Fruit fly (Drosophila melanogaster) whole organism, adult: ENCODE results near the gene CG16820.

Experiments used
- CG11617 ChIP-seq: fragments of 200-800 bp; sonication (Bioruptor generic); optimal IDR thresholded peaks from 2 replicates; lab custom pipeline; 2017; ENCODE audit warnings: mild to moderate bottlenecking, missing biosample characterization, missing genetic modification reagents, missing genetic modification characterization
- CG12768 ChIP-seq: fragments of 200-800 bp; sonication (Bioruptor generic); optimal IDR thresholded peaks from 2 replicates; lab custom pipeline; 2017; ENCODE audit warnings: missing biosample characterization, missing genetic modification characterization, mild to moderate bottlenecking, moderate library complexity, missing genetic modification reagents
- CG14711 ChIP-seq: fragments of 200-800 bp; sonication (Bioruptor generic); optimal IDR thresholded peaks from 2 replicates; lab custom pipeline; 2018; ENCODE audit warnings: missing biosample characterization, mild to moderate bottlenecking, missing genetic modification characterization, moderate library complexity
- CG1620 ChIP-seq: fragments of 200-800 bp; sonication (Bioruptor generic); optimal IDR thresholded peaks from 2 replicates; lab custom pipeline; 2016; ENCODE audit warnings: missing biosample characterization, missing genetic modification characterization
- CG33017 ChIP-seq: fragments of 200-800 bp; sonication (Bioruptor generic); optimal IDR thresholded peaks from 2 replicates; lab custom pipeline; 2018; ENCODE audit warnings: missing biosample characterization, mild to moderate bottlenecking, missing genetic modification characterization, moderate library complexity
- CG5204 ChIP-seq: fragments of 200-800 bp; sonication (Bioruptor generic); optimal IDR thresholded peaks from 2 replicates; lab custom pipeline; 2016; ENCODE audit warnings: missing biosample characterization, missing genetic modification characterization
- CG7045 ChIP-seq: fragments of 200-800 bp; sonication (Bioruptor generic); optimal IDR thresholded peaks from 2 replicates; lab custom pipeline; 2017; ENCODE audit warnings: missing biosample characterization, mild to moderate bottlenecking, missing genetic modification characterization
- CG7101 ChIP-seq: fragments of 200-800 bp; sonication (Bioruptor generic); optimal IDR thresholded peaks from 2 replicates; lab custom pipeline; 2018; ENCODE audit warnings: missing biosample characterization, mild to moderate bottlenecking, missing genetic modification characterization, moderate library complexity
- Clk ChIP-seq: fragments of 200-800 bp; sonication (Bioruptor generic); optimal IDR thresholded peaks from 2 replicates; lab custom pipeline; 2017; ENCODE audit warnings: missing biosample characterization, missing genetic modification characterization
- Crg-1 ChIP-seq: fragments of 200-800 bp; sonication (Bioruptor generic); optimal IDR thresholded peaks from 2 replicates; lab custom pipeline; 2016; ENCODE audit warnings: missing biosample characterization, missing genetic modification characterization
- Hr96 ChIP-seq: fragments of 200-800 bp; sonication (Bioruptor generic); optimal IDR thresholded peaks from 2 replicates; lab custom pipeline; 2016; ENCODE audit warnings: missing biosample characterization, missing genetic modification characterization
- Mnt ChIP-seq: fragments of 200-800 bp; sonication (Bioruptor generic); optimal IDR thresholded peaks from 2 replicates; lab custom pipeline; 2016; ENCODE audit warnings: missing biosample characterization, mild to moderate bottlenecking, missing genetic modification characterization
- bab1 ChIP-seq: fragments of 200-800 bp; sonication (Bioruptor generic); optimal IDR thresholded peaks from 3 replicates; lab custom pipeline; 2019; ENCODE audit warnings: missing biosample characterization, mild to moderate bottlenecking, missing genetic modification characterization, moderate library complexity
- cic ChIP-seq: fragments of 200-800 bp; sonication (Bioruptor generic); optimal IDR thresholded peaks from 2 replicates; lab custom pipeline; 2017; ENCODE audit warnings: missing biosample characterization, mild to moderate bottlenecking, missing genetic modification characterization, moderate library complexity
- cnc ChIP-seq, 2 experiments: fragments of >200 bp; optimal IDR thresholded peaks; 2 replicates each; lab custom pipeline; 2017
- kay ChIP-seq: fragments of 200-800 bp; sonication (Bioruptor generic); peaks from one replicate; lab custom pipeline; 2016; ENCODE audit warnings: missing biosample characterization, missing genetic modification characterization, borderline replicate concordance
- ovo ChIP-seq: fragments of 200-800 bp; sonication (Bioruptor generic); optimal IDR thresholded peaks from 2 replicates; lab custom pipeline; 2016; ENCODE audit warnings: missing biosample characterization, missing genetic modification characterization
- pad ChIP-seq: fragments of 200-800 bp; sonication (Bioruptor generic); optimal IDR thresholded peaks from 3 replicates; lab custom pipeline; 2017; ENCODE audit warnings: missing biosample characterization, missing genetic modification characterization, mild to moderate bottlenecking, moderate library complexity, missing genetic modification reagents
- tj ChIP-seq: fragments of 200-800 bp; sonication (Bioruptor generic); optimal IDR thresholded peaks from 3 replicates; lab custom pipeline; 2017; ENCODE audit warnings: missing biosample characterization, mild to moderate bottlenecking, missing genetic modification characterization, moderate library complexity
- toe ChIP-seq: fragments of 200-800 bp; sonication (Bioruptor generic); optimal IDR thresholded peaks from 2 replicates; lab custom pipeline; 2016; ENCODE audit warnings: missing biosample characterization, missing genetic modification characterization

Gene CG16820

DNA sequence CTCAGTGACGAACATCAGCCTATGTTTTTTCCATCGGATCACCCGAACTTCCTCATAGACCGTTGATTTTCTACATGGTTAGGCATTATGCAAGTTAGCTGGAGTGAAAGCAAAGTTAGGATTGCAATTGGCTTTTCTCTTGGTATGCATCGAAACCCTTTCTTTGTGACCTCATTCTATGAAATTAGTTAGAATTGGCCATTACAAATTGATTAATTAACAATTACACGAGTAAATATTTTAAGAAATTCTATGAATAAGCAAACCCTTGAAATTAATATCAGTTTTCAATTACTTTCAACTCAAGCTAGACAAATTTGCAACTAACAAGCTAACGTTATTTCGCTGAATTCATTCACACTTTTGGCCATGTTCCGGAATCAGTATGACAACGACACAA, 14.3 kb upstream of the CG16820 start, which contains the start of gene Prosalpha6T:
TSS of gene Prosalpha6T (plus strand) at position 301 of the 400 bp plus-strand sequence.
- TF ChIP-seq CG11617 (GFP tag; lab: Kevin White, UChicago) (no peak), CG5204 (GFP tag; lab: Kevin White, UChicago) (no peak), CG12768 (GFP tag; lab: Kevin White, UChicago) (no peak), kay (peak; percentile 6), tj (GFP tag; lab: Kevin White, UChicago) (no peak), toe (no peak)

DNA sequence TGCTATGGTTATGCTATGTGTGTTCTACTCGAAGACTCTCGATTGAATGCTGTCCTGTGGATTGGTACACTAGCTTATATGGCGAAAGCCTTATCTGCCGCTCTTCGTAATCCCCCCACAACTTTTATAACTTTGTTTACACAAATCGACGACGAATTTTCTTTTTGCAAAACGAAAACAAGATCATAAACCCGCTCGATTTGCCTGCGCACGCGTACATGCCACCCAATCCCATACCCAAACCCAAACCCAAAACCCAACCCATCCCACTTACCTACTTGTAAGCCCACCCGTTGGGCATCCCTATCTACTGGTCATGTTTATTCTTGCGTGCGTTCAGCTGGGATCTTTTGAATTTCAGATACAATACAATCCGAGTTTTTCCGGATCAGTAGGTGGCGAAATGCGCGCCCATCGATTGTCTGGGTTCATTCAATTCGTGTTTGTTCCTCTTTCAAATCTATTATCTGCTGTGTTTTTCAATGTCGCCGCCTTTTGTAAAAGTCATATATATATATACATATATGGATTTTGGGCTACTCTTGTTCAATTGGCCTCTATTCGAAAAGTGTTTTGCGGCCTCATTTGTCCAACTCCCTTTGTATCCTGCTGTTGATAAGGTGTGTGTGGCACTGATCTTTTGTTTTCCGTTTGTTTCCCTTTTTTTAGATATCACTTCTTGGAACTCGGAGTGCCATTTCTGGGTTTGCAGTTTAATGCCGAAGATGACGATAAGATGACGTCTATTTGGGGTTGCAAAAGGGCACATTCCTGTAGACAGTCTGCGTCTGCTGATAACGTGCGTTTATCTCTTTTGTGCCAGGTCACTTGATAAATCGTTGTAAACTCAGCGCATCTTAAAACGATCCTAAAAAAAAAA, 11.2 kb upstream of the CG16820 start, which contains the start of gene Mabi:
TSS of gene Mabi (minus strand) at position 51 of the 880 bp plus-strand sequence.
- TF ChIP-seq Mnt (GFP tag; lab: Kevin White, UChicago) (no peak), CG7101 (tag; lab: Kevin White, UChicago) (no peak), CG5204 (GFP tag; lab: Kevin White, UChicago) (no peak), pad (GFP tag; lab: Kevin White, UChicago) (no peak), cic (GFP tag; lab: Kevin White, UChicago) (no peak), CG14711 (tag; lab: Kevin White, UChicago) (no peak), toe (no peak), CG7045 (GFP tag; lab: Kevin White, UChicago) (no peak), bab1 (GFP tag; lab: Kevin White, UChicago) (no peak), CG1620 (GFP tag; lab: Kevin White, UChicago) (no peak), ovo (no peak), kay (no peak), CG11617 (GFP tag; lab: Kevin White, UChicago) (no peak), CG33017 (tag; lab: Kevin White, UChicago) (no peak)

DNA sequence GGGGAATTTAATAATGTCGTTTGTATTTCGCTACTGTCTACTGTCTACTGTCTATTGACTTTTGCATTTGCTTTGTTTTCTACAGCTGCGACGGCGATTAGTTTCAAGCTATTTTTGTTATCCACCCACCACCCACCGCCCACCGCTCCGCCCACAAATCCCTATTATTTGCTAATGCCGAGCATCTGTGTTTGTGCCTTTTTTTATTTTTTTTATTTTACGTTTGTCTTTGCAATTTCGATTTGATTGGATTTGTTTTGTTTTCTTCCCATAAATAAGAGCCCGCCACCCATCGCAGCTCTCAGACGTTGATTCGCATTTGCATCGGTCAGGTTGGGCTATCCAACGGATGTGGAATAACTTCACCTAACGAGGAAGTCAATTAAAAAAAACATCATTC, 9.8 kb upstream of the CG16820 start, which contains the start of gene Jhbp14:
TSS of gene Jhbp14 (plus strand) at position 301 of the 400 bp plus-strand sequence.
- TF ChIP-seq CG11617 (GFP tag; lab: Kevin White, UChicago) (no peak), cic (GFP tag; lab: Kevin White, UChicago) (no peak), CG5204 (GFP tag; lab: Kevin White, UChicago) (no peak), Mnt (GFP tag; lab: Kevin White, UChicago) (no peak), CG14711 (tag; lab: Kevin White, UChicago) (no peak), pad (GFP tag; lab: Kevin White, UChicago) (no peak), CG12768 (GFP tag; lab: Kevin White, UChicago) (no peak), Clk (GFP tag; lab: Kevin White, UChicago) (no peak), ovo (no peak), CG7045 (GFP tag; lab: Kevin White, UChicago) (no peak), cnc (optimal IDR thresholded peaks at IDR 0.05; lab: Kevin White, UChicago) (no peak), bab1 (GFP tag; lab: Kevin White, UChicago) (no peak), CG1620 (GFP tag; lab: Kevin White, UChicago) (no peak), toe (no peak), CG7101 (tag; lab: Kevin White, UChicago) (no peak), kay (no peak), CG33017 (tag; lab: Kevin White, UChicago) (no peak), Hr96 (no peak), Crg-1 (GFP tag; lab: Kevin White, UChicago) (no peak)

DNA sequence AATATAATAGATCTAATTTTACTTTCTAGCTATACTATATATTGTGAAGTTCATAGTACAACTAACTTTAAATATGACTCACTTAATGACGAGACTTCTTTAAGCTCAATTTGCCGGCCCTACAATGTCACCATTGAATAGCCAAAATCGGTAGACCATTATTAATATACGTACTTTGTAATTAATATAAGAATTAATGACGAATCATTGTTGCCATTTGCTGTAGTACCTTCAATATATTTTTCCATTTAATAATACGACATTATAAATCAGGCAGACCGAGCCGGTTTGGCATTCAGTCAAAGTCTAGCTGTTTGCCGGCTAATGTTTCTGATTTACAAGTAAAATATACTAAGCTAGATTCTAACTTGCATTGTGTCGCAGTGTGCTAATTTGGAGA, 6.3 kb upstream of the CG16820 start, which contains the start of gene Jhbp13:
TSS of gene Jhbp13 (plus strand) at position 301 of the 400 bp plus-strand sequence.
- TF ChIP-seq kay (peak; percentile 45), CG11617 (GFP tag; lab: Kevin White, UChicago) (no peak)

DNA sequence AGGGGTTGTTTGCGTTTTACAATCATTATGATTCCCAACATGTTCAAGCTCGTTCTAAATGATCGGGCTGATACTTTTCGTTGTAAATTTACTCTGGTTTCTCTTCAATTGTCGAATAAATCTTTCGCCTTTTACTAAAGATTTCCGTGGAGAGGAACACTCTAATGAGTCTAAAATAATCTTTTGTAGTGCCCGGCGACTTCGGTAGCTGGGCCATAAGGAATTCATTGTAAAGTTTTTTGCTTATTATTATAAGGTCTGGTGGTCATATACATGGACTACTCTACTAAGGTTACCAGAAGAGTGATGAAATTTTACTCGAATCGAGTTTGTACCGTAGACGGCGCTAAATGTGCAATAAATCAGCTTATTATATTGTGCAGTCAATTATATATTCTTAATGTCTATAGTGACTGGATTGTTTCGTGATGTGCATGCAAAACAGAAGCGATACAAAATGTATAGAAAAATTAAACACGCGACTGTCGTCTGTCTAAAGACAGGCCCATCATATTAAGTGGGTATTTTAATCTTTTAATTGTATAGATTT, 1.2 kb upstream of the CG16820 start:
- TF ChIP-seq toe (no peak), CG5204 (GFP tag; lab: Kevin White, UChicago) (no peak), cic (GFP tag; lab: Kevin White, UChicago) (no peak), CG1620 (GFP tag; lab: Kevin White, UChicago) (no peak), pad (GFP tag; lab: Kevin White, UChicago) (no peak), Crg-1 (GFP tag; lab: Kevin White, UChicago) (no peak), Hr96 (no peak), CG7101 (tag; lab: Kevin White, UChicago) (no peak), ovo (no peak), CG11617 (GFP tag; lab: Kevin White, UChicago) (no peak), CG14711 (tag; lab: Kevin White, UChicago) (no peak), bab1 (GFP tag; lab: Kevin White, UChicago) (no peak), tj (GFP tag; lab: Kevin White, UChicago) (no peak), cnc (optimal IDR thresholded peaks at IDR 0.05; lab: Kevin White, UChicago) (no peak), Clk (GFP tag; lab: Kevin White, UChicago) (no peak), kay (no peak), CG7045 (GFP tag; lab: Kevin White, UChicago) (no peak)

DNA sequence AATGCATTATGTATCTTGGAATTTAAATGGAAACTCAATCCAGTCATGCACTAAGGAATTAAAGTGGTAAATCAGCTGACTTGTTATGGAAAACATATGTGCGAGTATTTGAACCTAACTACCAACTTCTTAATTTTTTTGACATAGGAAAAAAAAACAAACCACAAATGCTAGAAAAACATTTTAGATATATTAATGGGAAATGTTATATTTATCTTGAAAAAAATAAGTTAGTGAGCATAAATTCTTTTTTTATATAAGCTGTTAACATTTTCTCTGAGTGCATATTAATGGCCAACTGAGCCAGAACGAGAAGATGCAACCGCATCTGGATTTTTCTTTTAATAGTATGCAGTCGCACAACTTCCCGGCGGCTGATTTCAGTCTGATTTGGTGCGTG, 5.1 kb downstream of the CG16820 start:
- no peak for TF ChIP-seq kay
- no peak for TF ChIP-seq toe
- TF ChIP-seq CG1620 (GFP tag; lab: Kevin White, UChicago) = no peak
